Worm (Caenorhabditis elegans) whole organism, late embryonic: Measurements from ENCODE around the gene ftr-1.
A peak's percentile ranks its signal among the peaks of the same experiment; 100 is the strongest.

Source experiments
- C08G9.2 ChIP-seq: sonication (generic microtip); optimal IDR thresholded peaks from 2 replicates; lab custom pipeline; 2016; ENCODE audit warnings: mild to moderate bottlenecking, missing genetic modification characterization, moderate library complexity, missing compliant biosample characterization
- C38D4.7 ChIP-seq: fragments of 200-800 bp; sonication (Bioruptor generic); optimal IDR thresholded peaks from 2 replicates; lab custom pipeline; 2018; ENCODE audit warnings: mild to moderate bottlenecking, missing genetic modification characterization, moderate library complexity, missing compliant biosample characterization
- F13H6.1 ChIP-seq: sonication (generic microtip); optimal IDR thresholded peaks from 2 replicates; lab custom pipeline; 2016; ENCODE audit warnings: missing genetic modification characterization, missing compliant biosample characterization
- K02D7.2 ChIP-seq: sonication (generic microtip); optimal IDR thresholded peaks from 2 replicates; lab custom pipeline; 2017; ENCODE audit warnings: mild to moderate bottlenecking, missing genetic modification characterization, missing compliant biosample characterization
- T23F11.4 ChIP-seq: fragments of 200-800 bp; sonication (Bioruptor generic); optimal IDR thresholded peaks from 2 replicates; lab custom pipeline; 2018; ENCODE audit warnings: mild to moderate bottlenecking, missing genetic modification characterization, missing compliant biosample characterization
- ahr-1 ChIP-seq: sonication (generic microtip); optimal IDR thresholded peaks from 2 replicates; lab custom pipeline; 2016; ENCODE audit warnings: missing genetic modification characterization, missing compliant biosample characterization
- ama-1 ChIP-seq: fragments of 150-350 bp; optimal IDR thresholded peaks from 2 replicates; lab custom pipeline; 2014
- ceh-14 ChIP-seq: sonication (generic microtip); optimal IDR thresholded peaks from 2 replicates; lab custom pipeline; 2016; ENCODE audit warnings: missing genotype, missing genetic modification characterization, missing compliant biosample characterization
- ceh-18 ChIP-seq: sonication (generic microtip); optimal IDR thresholded peaks from 2 replicates; lab custom pipeline; 2016; ENCODE audit warnings: missing genetic modification characterization, missing compliant biosample characterization
- ceh-19 ChIP-seq: fragments of 200-800 bp; sonication (Bioruptor generic); optimal IDR thresholded peaks from 2 replicates; lab custom pipeline; 2018; ENCODE audit warnings: mild to moderate bottlenecking, missing genetic modification characterization, missing compliant biosample characterization
- ceh-30 ChIP-seq: fragments of 150-350 bp; optimal IDR thresholded peaks from 2 replicates; lab custom pipeline; 2014; ENCODE audit warnings: missing biosample characterization, missing genetic modification characterization
- ceh-48 ChIP-seq: sonication (generic microtip); optimal IDR thresholded peaks from 2 replicates; lab custom pipeline; 2016; ENCODE audit warnings: missing genetic modification characterization, inconsistent platforms, missing compliant biosample characterization
- elt-2 ChIP-seq: sonication (generic microtip); optimal IDR thresholded peaks from 2 replicates; lab custom pipeline; 2016; ENCODE audit warnings: missing genetic modification reagents, missing genetic modification characterization, missing compliant biosample characterization
- elt-4 ChIP-seq: sonication (generic microtip); optimal IDR thresholded peaks from 2 replicates; lab custom pipeline; 2016; ENCODE audit warnings: missing genetic modification characterization, missing compliant biosample characterization
- eyg-1 ChIP-seq: sonication (generic microtip); optimal IDR thresholded peaks from 2 replicates; lab custom pipeline; 2016; ENCODE audit warnings: missing genotype, missing genetic modification characterization, missing compliant biosample characterization
- fax-1 ChIP-seq: sonication (generic microtip); optimal IDR thresholded peaks from 2 replicates; lab custom pipeline; 2016; ENCODE audit warnings: missing genotype, missing genetic modification characterization, missing compliant biosample characterization
- fkh-6 ChIP-seq: sonication (generic microtip); optimal IDR thresholded peaks from 2 replicates; lab custom pipeline; 2016; ENCODE audit warnings: missing genetic modification characterization, missing compliant biosample characterization
- gmeb-2 ChIP-seq: sonication (generic microtip); optimal IDR thresholded peaks from 2 replicates; lab custom pipeline; 2016; ENCODE audit warnings: missing genetic modification characterization, inconsistent platforms, missing compliant biosample characterization
- hlh-15 ChIP-seq: sonication (generic microtip); optimal IDR thresholded peaks from 2 replicates; lab custom pipeline; 2016; ENCODE audit warnings: missing genetic modification characterization, missing compliant biosample characterization
- lin-11 ChIP-seq: fragments of 200-800 bp; sonication (Bioruptor generic); optimal IDR thresholded peaks from 2 replicates; lab custom pipeline; 2018; ENCODE audit warnings: mild to moderate bottlenecking, missing genetic modification characterization, missing compliant biosample characterization
- madf-2 ChIP-seq: sonication (generic microtip); optimal IDR thresholded peaks from 2 replicates; lab custom pipeline; 2017; ENCODE audit warnings: missing genetic modification characterization, missing compliant biosample characterization
- npax-4 ChIP-seq: sonication (generic microtip); optimal IDR thresholded peaks from 2 replicates; lab custom pipeline; 2016; ENCODE audit warnings: missing genetic modification characterization, missing compliant biosample characterization
- odd-2 ChIP-seq: sonication (generic microtip); optimal IDR thresholded peaks from 2 replicates; lab custom pipeline; 2017; ENCODE audit warnings: antibody characterized with exemption, mild to moderate bottlenecking, missing genetic modification characterization, missing compliant biosample characterization
- pax-1 ChIP-seq: fragments of 150-350 bp; optimal IDR thresholded peaks from 2 replicates; lab custom pipeline; 2014; ENCODE audit warnings: missing biosample characterization, missing genetic modification characterization
- pha-4 ChIP-seq: fragments of 150-350 bp; optimal IDR thresholded peaks from 2 replicates; lab custom pipeline; 2018; ENCODE audit warnings: missing biosample characterization, missing genetic modification reagents, missing genetic modification characterization
- pqm-1 ChIP-seq: sonication (generic microtip); optimal IDR thresholded peaks from 2 replicates; lab custom pipeline; 2016; ENCODE audit warnings: missing genetic modification characterization, missing compliant biosample characterization
- ref-2 ChIP-seq: sonication (generic microtip); optimal IDR thresholded peaks from 2 replicates; lab custom pipeline; 2016; ENCODE audit warnings: missing genetic modification characterization, missing compliant biosample characterization
- rnt-1 ChIP-seq: sonication (generic microtip); optimal IDR thresholded peaks from 2 replicates; lab custom pipeline; 2016; ENCODE audit warnings: missing genetic modification characterization, missing compliant biosample characterization
- tbx-2 ChIP-seq: sonication (generic microtip); optimal IDR thresholded peaks from 2 replicates; lab custom pipeline; 2016; ENCODE audit warnings: missing genetic modification characterization, missing compliant biosample characterization
- tbx-7 ChIP-seq: sonication (generic microtip); optimal IDR thresholded peaks from 2 replicates; lab custom pipeline; 2016; ENCODE audit warnings: missing genotype, missing genetic modification characterization, missing compliant biosample characterization
- unc-3 ChIP-seq, 2 experiments: fragments of 200-800 bp in 1 of 2; sonication (Bioruptor generic) in 1 of 2; sonication (generic microtip) in 1 of 2; conservative IDR thresholded peaks in 1 of 2; optimal IDR thresholded peaks in 1 of 2; 2 replicates each; pipeline versions ENCODE4 v1.3.6 to Lab custom; 2016 to 2022; ENCODE audit warnings: missing compliant biosample characterization in 2 of 2, missing genetic modification characterization in 2 of 2, missing genetic modification reagents in 1 of 2
- unc-42 ChIP-seq: sonication (generic microtip); optimal IDR thresholded peaks from 2 replicates; lab custom pipeline; 2016; ENCODE audit warnings: missing genotype, missing genetic modification characterization, missing compliant biosample characterization
- ztf-16 ChIP-seq: sonication (generic microtip); optimal IDR thresholded peaks from 2 replicates; lab custom pipeline; 2017; ENCODE audit warnings: missing genetic modification characterization, missing compliant biosample characterization

The ftr-1 gene

DNA sequence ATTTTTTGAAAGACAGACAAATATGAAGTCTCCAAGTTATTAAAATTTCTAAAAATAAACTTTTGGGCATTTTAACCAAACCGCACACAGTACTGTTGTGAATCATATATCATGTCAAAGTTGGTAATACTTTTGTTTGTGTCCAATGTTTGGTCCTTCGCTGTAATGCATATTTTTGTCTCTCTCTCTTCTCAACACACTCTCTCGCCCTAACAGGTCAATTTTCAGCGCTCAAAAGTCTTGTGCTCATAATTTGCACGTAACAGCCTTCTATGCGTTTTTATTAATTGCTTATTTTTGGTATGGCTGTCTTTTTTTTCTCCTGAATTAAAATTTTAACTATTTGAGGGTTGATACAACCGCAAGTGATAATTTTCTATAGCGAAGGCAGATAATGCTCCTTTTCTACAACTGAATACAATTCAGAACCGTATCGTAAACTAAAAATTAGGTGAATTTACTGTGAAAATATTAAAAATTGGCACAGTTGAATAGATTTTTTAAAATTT is 34.9 kb upstream of the ftr-1 start:
- TF ChIP-seq unc-3 (GFP tag; conservative IDR thresholded peaks at IDR 0.05; lab: Robert Waterston, UW) = no peak
- no peak for TF ChIP-seq unc-3 (tag; optimal IDR thresholded peaks at IDR 0.05; lab: Kevin White, UChicago)
- no peak for TF ChIP-seq ceh-18 (tag; lab: Kevin White, UChicago)
- TF ChIP-seq pax-1 = no peak
- TF ChIP-seq ref-2 (tag; lab: Kevin White, UChicago) = no peak
- TF ChIP-seq madf-2 (tag; lab: Kevin White, UChicago) = no peak
- no peak for TF ChIP-seq F13H6.1 (tag; lab: Kevin White, UChicago)

DNA sequence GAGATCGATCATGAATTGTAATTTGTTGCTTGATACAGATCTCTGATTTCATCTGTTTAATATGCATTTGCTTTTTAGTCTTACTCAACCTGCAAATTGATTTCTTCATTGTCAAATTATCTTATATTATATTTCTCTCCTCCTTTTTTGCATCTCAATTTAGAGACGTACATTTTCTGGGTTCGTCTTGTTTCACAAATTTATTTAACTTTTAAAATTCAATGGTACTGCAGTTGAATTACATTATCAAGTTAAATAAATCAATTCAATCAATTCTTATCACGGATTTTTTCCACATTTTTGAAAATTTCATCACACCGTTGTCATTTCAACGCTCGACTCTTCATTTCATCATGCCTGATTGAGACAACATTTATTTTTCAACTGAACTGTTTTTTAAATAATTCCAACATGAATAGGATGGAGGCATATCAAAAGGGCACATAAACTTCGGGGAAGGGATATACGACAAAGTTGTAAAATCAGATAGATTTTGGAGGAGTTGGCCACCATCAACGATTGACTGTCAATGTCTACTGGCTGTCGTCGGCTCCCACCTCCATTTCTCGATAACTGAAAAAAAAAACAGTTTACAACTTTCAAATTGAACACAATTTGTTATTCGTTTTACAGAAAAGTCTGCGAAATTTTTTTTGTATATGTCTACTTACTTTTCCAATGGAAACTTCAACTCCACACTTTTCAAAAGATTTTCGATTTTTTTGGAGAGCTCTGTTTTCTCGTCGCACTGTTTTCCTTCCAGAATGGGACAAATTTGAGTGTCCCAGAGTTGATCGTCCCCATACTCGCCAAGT is 34.3 kb upstream of the ftr-1 start:
- no peak for TF ChIP-seq pha-4 (tag; lab: Kevin White, UChicago)
- no peak for TF ChIP-seq madf-2 (tag; lab: Kevin White, UChicago)

DNA sequence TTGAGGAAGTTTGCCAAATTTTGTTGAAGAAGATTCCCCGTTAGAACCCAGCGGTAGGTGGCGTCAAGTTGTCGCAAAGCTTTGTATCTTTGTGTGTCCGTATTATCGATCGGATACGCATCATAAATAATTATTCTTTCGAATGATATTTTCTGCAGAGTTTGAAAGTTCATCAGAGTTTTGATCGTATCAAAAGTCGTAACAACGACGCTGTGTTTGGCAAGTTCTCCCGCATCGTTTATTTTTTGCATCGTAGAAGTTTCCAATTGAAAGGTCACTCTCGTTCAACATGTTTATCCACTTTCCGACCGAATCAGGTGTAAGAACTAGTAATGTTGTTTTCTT is 33.7 kb upstream of the ftr-1 start:
- TF ChIP-seq hlh-15 (tag; lab: Kevin White, UChicago) (no peak), ama-1 (lab: Kevin White, UChicago) (no peak), C08G9.2 (no peak), ceh-30 (tag; lab: Kevin White, UChicago) (no peak), pqm-1 (tag; lab: Kevin White, UChicago) (no peak), ceh-19 (GFP tag; lab: Kevin White, UChicago) (no peak)

DNA sequence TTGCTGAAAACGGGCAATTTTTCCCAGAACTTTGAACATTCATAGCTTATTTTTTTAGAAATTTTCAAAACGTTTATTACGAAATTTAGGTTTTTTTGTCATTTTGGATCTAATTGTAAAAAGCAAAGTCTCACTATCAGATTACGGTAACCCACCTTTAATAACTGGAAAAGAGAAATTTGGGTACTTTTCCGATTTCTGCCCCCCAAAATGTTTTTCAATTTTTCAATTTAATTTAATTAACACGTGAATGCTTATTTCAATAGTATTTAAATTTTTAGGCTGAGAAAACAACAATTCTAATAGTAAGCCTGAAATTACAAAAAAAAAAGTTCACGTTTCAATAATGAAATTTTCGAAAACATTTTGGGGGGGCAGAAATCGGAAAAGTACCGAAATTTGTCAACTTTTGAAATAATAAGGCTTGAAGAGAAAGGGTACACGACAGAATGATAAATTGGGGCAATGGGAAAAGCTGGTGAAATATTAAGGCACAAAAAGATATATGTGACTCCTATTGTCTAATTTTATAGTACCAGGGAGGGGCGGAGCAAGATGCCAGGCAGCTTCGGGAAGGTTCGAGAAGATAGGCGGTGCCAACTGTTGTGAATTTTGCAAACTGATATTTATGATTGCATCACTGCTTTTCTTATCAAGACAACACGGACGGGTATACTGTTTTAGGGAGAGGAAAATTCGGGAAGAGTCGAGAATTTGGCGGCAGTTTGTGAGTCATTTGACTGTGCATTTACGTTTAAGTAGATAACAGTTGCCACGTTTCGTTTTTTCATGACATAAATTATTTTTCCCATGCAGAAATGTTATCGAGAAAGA is 32.5 kb upstream of the ftr-1 start, which contains the start of gene F19B2.5:
TSS of gene F19B2.5 (minus strand) at position 107 of the 834 bp plus-strand sequence.
- TF ChIP-seq ceh-14 (tag; lab: Kevin White, UChicago) = no peak
- TF ChIP-seq elt-2 (tag; lab: Kevin White, UChicago) = peak; percentile 69

DNA sequence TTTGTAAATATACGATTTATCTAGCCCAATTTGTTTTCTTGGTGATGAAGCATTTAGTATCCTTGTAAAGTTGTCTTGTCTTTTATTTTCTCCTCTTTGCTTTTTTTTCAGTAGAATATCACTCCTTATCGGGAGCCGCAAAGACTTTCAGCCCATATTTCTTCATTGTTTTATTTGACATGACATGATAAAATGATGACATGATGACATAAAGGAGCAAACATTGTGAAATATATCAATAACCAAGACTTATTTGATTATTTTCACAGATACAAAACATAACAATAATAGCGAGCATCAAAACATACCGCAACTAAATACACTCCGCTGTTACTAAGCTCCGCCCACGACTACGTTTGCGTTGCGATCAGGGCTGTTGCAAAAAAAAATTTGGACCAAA is 31.0 kb upstream of the ftr-1 start:
- no peak for TF ChIP-seq npax-4 (tag; lab: Kevin White, UChicago)
- no peak for TF ChIP-seq fax-1 (tag; lab: Kevin White, UChicago)

DNA sequence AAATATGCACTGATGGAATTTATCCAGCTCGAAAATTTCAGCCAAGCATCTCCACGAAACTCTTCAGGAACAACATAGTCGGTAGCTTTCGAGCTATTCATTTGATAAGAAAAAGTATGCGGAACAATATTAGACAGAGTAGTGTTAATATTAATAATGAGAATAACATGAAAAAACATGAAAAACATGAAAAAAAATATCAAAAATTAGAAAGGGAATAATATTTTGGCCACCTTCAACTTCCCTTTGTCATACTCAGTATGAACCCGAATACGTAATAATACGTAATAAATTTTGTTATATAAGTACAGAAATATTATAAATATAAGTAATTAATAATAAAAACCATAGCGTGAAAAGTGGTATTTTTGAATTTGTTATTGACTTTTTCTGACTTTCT is 24.8 kb upstream of the ftr-1 start, which contains the start of gene srw-39:
TSS of gene srw-39 (minus strand) at position 101 of the 400 bp plus-strand sequence.
- TF ChIP-seq tbx-2 (tag; lab: Kevin White, UChicago) (no peak), fkh-6 (tag; lab: Kevin White, UChicago) (no peak), ama-1 (lab: Kevin White, UChicago) (no peak), C38D4.7 (GFP tag; lab: Kevin White, UChicago) (no peak), ahr-1 (tag; lab: Kevin White, UChicago) (no peak), fax-1 (tag; lab: Kevin White, UChicago) (no peak), gmeb-2 (tag; lab: Kevin White, UChicago) (no peak), pha-4 (tag; lab: Kevin White, UChicago) (no peak), K02D7.2 (tag; lab: Kevin White, UChicago) (no peak), rnt-1 (no peak), ceh-48 (tag; lab: Kevin White, UChicago) (no peak), odd-2 (no peak), elt-4 (tag; lab: Kevin White, UChicago) (no peak), pax-1 (no peak), T23F11.4 (GFP tag; lab: Kevin White, UChicago) (no peak), unc-42 (tag; lab: Kevin White, UChicago) (no peak), eyg-1 (tag; lab: Kevin White, UChicago) (no peak), lin-11 (tag; lab: Kevin White, UChicago) (no peak), tbx-7 (tag; lab: Kevin White, UChicago) (no peak), ztf-16 (tag; lab: Kevin White, UChicago) (no peak)
